Fruit fly (Drosophila melanogaster): Measurements from ENCODE around the gene CG32100.

The CG32100 gene

dm6 chr3L:12271195-12271618 lies 3.9 kb downstream of the CG32100 start, which contains the start of gene Pbgs (continued):
- TF ChIP-seq lab (GFP tag; optimal IDR thresholded peaks at IDR 0.05) = peak; percentile 76
- TF ChIP-seq CG11696 (GFP tag; IDR thresholded peaks at IDR 0.05) = 0 out of 2 replicates have a peak, but pooled peaks have one; percentile 25
- peak; percentile 58 for TF ChIP-seq Rfx (GFP tag; IDR thresholded peaks at IDR 0.05)
- peak; percentile 33 for TF ChIP-seq MTF-1 (GFP tag; optimal IDR thresholded peaks at IDR 0.05; ENCODE audit: borderline replicate concordance)
- TF ChIP-seq gem (tag; optimal IDR thresholded peaks at IDR 0.05) = peak; percentile 64
- no peak for TF ChIP-seq eve (GFP tag; optimal IDR thresholded peaks at IDR 0.05)
- TF ChIP-seq NfI (GFP tag; optimal IDR thresholded peaks at IDR 0.05) = no peak
- TF ChIP-seq oc (tag; optimal IDR thresholded peaks at IDR 0.05) = no peak
- TF ChIP-seq kah (GFP tag; optimal IDR thresholded peaks at IDR 0.05) = peak; percentile 38
- peak; percentile 76 for TF ChIP-seq CG8924 (tag; optimal IDR thresholded peaks at IDR 0.05)
- TF ChIP-seq CG17328 (GFP tag; IDR thresholded peaks at IDR 0.05) = peak; percentile 68
- peak; percentile 72 for TF ChIP-seq dmrt99B (tag; optimal IDR thresholded peaks at IDR 0.05)
- TF ChIP-seq vnd (GFP tag; IDR thresholded peaks at IDR 0.05; ENCODE audit: partially characterized antibody) = no peak
- TF ChIP-seq Gug (GFP tag; IDR thresholded peaks at IDR 0.05) = no peak
- TF ChIP-seq H2.0 (GFP tag; IDR thresholded peaks at IDR 0.05) = peak; percentile 20
- TF ChIP-seq Doc3 (GFP tag; IDR thresholded peaks at IDR 0.05; ENCODE audit: partially characterized antibody) = no peak
- no peak for TF ChIP-seq CG10274 (GFP tag; optimal IDR thresholded peaks at IDR 0.05)
- peak; percentile 20 for TF ChIP-seq CG13894 (tag; optimal IDR thresholded peaks at IDR 0.05)
- peak; percentile 69 for TF ChIP-seq Fer1 (GFP tag; optimal IDR thresholded peaks at IDR 0.05)
- no peak for TF ChIP-seq CG16813 (GFP tag; IDR thresholded peaks at IDR 0.05; ENCODE audit: partially characterized antibody)
- TF ChIP-seq Ada2b (GFP tag; IDR thresholded peaks at IDR 0.05) = peak; percentile 43; the same call in 1 of the 2 replicates
- peak; percentile 36 for TF ChIP-seq grau (tag; optimal IDR thresholded peaks at IDR 0.05)
- peak; percentile 82 for TF ChIP-seq CG2678 (tag; optimal IDR thresholded peaks at IDR 0.05)
- peak; percentile 7 for TF ChIP-seq ems (GFP tag; optimal IDR thresholded peaks at IDR 0.05)
- peak; percentile 44 for TF ChIP-seq Myb (GFP tag; optimal IDR thresholded peaks at IDR 0.05)
- peak; percentile 52 for TF ChIP-seq CG18599 (GFP tag; optimal IDR thresholded peaks at IDR 0.05)
- TF ChIP-seq Ssrp (tag; optimal IDR thresholded peaks at IDR 0.05) = no peak
- no peak for TF ChIP-seq Bdp1 (GFP tag; optimal IDR thresholded peaks at IDR 0.05)
- TF ChIP-seq CG13775 (GFP tag; optimal IDR thresholded peaks at IDR 0.05) = no peak
- peak; percentile 7 for TF ChIP-seq CG10209 (GFP tag; optimal IDR thresholded peaks at IDR 0.05)
- peak; percentile 26 for TF ChIP-seq slbo (GFP tag; IDR thresholded peaks at IDR 0.05)
- TF ChIP-seq E2f2 (GFP tag; IDR thresholded peaks at IDR 0.05) = peak; percentile 55
- no peak for TF ChIP-seq CG4707 (GFP tag; optimal IDR thresholded peaks at IDR 0.05)
- peak; percentile 34 for TF ChIP-seq ATbp (GFP tag; optimal IDR thresholded peaks at IDR 0.05)
- TF ChIP-seq Hr78 (GFP tag; optimal IDR thresholded peaks at IDR 0.05) = no peak
- peak; percentile 8; the same call in 1 of the 2 replicates for TF ChIP-seq ranshi (GFP tag; IDR thresholded peaks at IDR 0.05)
- peak; percentile 63 for TF ChIP-seq gfzf (GFP tag; optimal IDR thresholded peaks at IDR 0.05)
- peak; percentile 41 for TF ChIP-seq Sox100B (GFP tag; optimal IDR thresholded peaks at IDR 0.05)
- no peak for TF ChIP-seq NC2β (GFP tag; optimal IDR thresholded peaks at IDR 0.05)
- no peak for TF ChIP-seq CG18011 (GFP tag; optimal IDR thresholded peaks at IDR 0.05)
- no peak for TF ChIP-seq CG11398 (GFP tag; optimal IDR thresholded peaks at IDR 0.05)
- no peak for TF ChIP-seq chn (GFP tag; optimal IDR thresholded peaks at IDR 0.05)
- no peak for TF ChIP-seq Oli (tag; optimal IDR thresholded peaks at IDR 0.05)
- TF ChIP-seq bab2 (GFP tag; optimal IDR thresholded peaks at IDR 0.05) = no peak
- TF ChIP-seq gro (GFP tag; optimal IDR thresholded peaks at IDR 0.05) = no peak
- TF ChIP-seq CG11723 (GFP tag; optimal IDR thresholded peaks at IDR 0.05) = no peak
- TF ChIP-seq CG4424 (GFP tag; optimal IDR thresholded peaks at IDR 0.05) = peak; percentile 53
- peak; percentile 73 for TF ChIP-seq D19A (tag; optimal IDR thresholded peaks at IDR 0.05)
- TF ChIP-seq Pdp1 (GFP tag; optimal IDR thresholded peaks at IDR 0.05) = peak in 1 of 2 experiments; percentile 72
- no peak for TF ChIP-seq emc (GFP tag; optimal IDR thresholded peaks at IDR 0.05)

Measured in whole organism, embryonic.